Worm (Caenorhabditis elegans): Measurements from ENCODE around the gene Y54F10AR.1.
"Not testable (repeated sequence)": the region's sequence is repeated elsewhere in the genome, so short reads cannot be mapped to it uniquely, and the experiment has no call there.

The Y54F10AR.1 gene

ce11 chrIII:2575635-2576164 is at the start of gene Y54F10AR.1:
Gene Y54F10AR.1 (minus strand): TSS chrIII:2575685.
- TF ChIP-seq unc-62 (GFP tag; optimal IDR thresholded peaks at IDR 0.05), result no peak

DNA sequence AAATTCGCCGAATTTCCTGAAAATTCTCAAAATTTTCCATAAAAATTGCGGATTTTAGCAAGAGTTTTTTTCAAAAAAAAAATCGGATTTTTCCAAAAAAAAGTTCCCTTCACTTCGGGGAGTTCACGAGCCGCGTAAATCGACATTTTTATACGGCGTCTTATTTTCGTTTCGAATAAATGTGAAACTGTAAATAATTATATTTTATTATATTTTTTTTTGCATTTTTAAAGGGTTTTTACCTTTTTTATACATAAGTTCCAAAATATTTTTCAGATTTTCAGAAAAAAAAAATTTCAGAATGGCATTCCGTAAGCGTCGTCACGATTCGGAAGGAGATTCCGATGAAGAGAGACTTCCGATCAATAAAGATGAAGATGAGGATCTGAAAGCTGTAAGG is 47.4 kb upstream of the Y54F10AR.1 start, which contains the start of gene Y71H2B.2:
Gene Y71H2B.2, plus strand, starts transcription at position 301 of the 400 bp plus-strand sequence.
- TF ChIP-seq unc-62 (GFP tag; optimal IDR thresholded peaks at IDR 0.05), result no peak

ce11 chrIII:2619559-2619958 is 44.1 kb upstream of the Y54F10AR.1 start, which contains the start of gene ppfr-4:
Gene ppfr-4 (plus strand): TSS chrIII:2619936.
- no peak for TF ChIP-seq unc-62 (GFP tag; optimal IDR thresholded peaks at IDR 0.05)

- no peak for TF ChIP-seq unc-62 (GFP tag; optimal IDR thresholded peaks at IDR 0.05)
Measured at ce11 chrIII:2618663-2619062, 43.2 kb upstream of the Y54F10AR.1 start, which contains the start of gene Y71H2B.4. Gene Y71H2B.4 (plus strand): TSS chrIII:2618963.

ce11 chrIII:2616212-2616611 is 40.7 kb upstream of the Y54F10AR.1 start:
- TF ChIP-seq unc-62 (GFP tag; optimal IDR thresholded peaks at IDR 0.05), result no peak

DNA sequence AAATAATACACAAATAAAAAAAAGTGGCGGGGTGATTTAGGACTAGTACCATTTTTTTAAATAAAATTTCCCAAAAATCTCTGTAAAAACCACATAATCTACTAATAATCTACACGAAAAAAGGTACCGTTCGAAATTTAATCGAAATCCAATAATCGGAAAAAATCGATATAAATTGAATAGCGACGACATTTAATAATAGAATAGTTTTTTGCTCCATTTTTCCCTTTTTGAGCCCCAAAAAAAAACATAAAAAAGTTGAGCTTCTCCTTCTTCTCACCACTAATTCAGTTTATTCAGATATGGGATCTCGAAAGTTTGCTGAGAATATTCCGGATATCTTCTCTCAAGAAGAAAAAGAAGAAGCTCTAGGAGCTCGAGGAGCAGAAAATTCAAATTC is 32.2 kb upstream of the Y54F10AR.1 start, which contains the start of gene Y71H2B.5:
Gene Y71H2B.5, plus strand, starts transcription at position 301 of the 400 bp plus-strand sequence.
- not testable (repeated sequence) for TF ChIP-seq unc-62 (GFP tag; optimal IDR thresholded peaks at IDR 0.05)

DNA sequence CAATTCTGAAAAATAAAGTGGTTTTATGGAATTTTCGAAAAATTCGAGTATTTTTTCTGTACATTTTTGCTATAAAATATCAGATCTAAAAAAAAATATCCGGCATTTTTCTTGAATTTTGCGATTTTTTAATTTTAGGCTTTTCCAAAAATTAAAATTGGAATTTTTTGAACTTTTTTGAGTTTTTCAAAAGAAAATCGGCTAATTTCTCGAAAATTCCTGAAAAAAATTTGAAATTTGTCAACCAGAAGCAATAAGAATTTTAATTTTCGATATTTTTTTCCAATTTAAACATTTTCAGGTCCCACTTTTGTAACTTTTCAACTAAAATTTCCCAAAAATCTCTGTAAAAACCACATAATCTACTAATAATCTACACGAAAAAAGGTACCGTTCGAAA is 28.2 kb upstream of the Y54F10AR.1 start, which contains the start of gene Y71H2B.11:
Gene Y71H2B.11, plus strand, starts transcription at position 301 of the 400 bp plus-strand sequence.
- no peak for TF ChIP-seq unc-62 (GFP tag; optimal IDR thresholded peaks at IDR 0.05)

- TF ChIP-seq unc-62 (GFP tag; optimal IDR thresholded peaks at IDR 0.05), result no peak
Measured at ce11 chrIII:2598491-2599065, 23.1 kb upstream of the Y54F10AR.1 start.

DNA sequence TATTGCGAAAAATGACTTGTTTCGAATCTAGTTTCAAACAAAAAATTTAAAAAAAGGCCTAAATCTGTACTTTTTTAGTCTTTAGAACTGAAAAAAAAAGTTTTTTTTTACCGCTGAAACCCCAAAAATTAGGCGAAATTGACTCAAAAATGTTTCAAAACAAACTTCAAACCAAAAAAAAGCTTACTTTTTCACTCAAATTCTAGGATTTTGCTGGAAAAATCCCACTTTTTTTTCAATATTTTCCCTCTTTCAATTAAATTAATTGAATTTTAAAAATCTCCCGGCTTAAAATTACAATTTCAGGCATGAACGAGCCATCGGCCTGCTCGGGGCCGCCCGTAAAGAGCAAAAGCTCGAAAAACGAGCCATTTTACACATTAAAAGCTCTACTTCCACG is 22.3 kb upstream of the Y54F10AR.1 start, which contains the start of gene mdt-19:
Gene mdt-19, plus strand, starts transcription at position 301 of the 400 bp plus-strand sequence.
- no peak for TF ChIP-seq unc-62 (GFP tag; optimal IDR thresholded peaks at IDR 0.05)

- no peak for TF ChIP-seq unc-62 (GFP tag; optimal IDR thresholded peaks at IDR 0.05)
Measured at ce11 chrIII:2596984-2597454, 21.5 kb upstream of the Y54F10AR.1 start, which contains the start of gene apb-1. Gene apb-1 (minus strand): TSS chrIII:2597034.

ce11 chrIII:2586193-2586592 is 10.7 kb upstream of the Y54F10AR.1 start, which contains the start of gene gpa-17:
Gene gpa-17 (plus strand): TSS chrIII:2586555.
- no peak for TF ChIP-seq unc-62 (GFP tag; optimal IDR thresholded peaks at IDR 0.05)

DNA sequence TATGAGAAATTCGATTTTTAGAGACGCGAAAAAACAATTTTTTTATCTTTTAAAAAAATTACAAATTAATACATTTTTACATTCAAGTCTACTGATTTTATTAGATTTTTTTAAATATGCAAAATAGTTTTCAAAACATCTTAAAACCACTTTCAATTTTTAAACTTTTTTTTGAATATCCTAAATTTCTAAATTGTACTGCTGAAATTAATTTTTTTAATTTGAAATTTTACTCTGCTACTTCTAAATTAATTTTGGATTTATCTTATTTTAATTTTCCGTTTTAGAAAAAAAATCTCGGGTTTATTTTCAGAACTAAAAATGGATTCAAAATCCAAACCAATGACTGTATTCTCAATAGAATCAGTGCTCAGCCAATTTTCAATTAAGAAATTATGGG is 3.5 kb upstream of the Y54F10AR.1 start, which contains the start of gene Y71H2B.8:
Gene Y71H2B.8, plus strand, starts transcription at position 301 of the 400 bp plus-strand sequence.
- TF ChIP-seq unc-62 (GFP tag; optimal IDR thresholded peaks at IDR 0.05), result no peak

DNA sequence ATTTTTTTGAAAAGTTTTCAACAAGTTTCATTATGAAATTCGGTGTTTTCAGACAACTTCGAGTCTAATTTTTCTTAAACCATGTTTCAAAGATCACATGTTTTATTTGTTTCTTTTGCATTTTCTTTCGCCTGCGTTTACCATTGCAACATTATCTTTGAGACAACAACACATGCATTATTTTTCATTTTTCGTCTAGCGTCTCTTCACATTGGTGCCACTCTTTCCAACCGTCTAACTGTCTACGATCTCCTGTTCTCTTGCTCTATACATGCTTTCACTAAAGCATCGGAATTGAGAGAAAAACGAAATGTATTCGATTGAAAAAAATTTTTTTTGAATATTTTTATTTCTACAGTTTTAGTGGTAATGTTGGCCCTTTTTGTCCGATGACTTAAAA is 3.1 kb upstream of the Y54F10AR.1 start:
- no peak for TF ChIP-seq unc-62 (GFP tag; optimal IDR thresholded peaks at IDR 0.05)

ce11 chrIII:2577982-2578381 is 2.5 kb upstream of the Y54F10AR.1 start:
- TF ChIP-seq unc-62 (GFP tag; optimal IDR thresholded peaks at IDR 0.05), result no peak

ce11 chrIII:2576360-2577259 is 1.1 kb upstream of the Y54F10AR.1 start:
- TF ChIP-seq unc-62 (GFP tag; optimal IDR thresholded peaks at IDR 0.05), result no peak

ce11 chrIII:2572421-2572820 is 3.1 kb downstream of the Y54F10AR.1 start:
- TF ChIP-seq unc-62 (GFP tag; optimal IDR thresholded peaks at IDR 0.05), result no peak
